Fruit fly (Drosophila melanogaster) whole organism, embryonic: ENCODE data around the gene spz3.
A peak's percentile ranks its signal among the peaks of the same experiment; 100 is the strongest.

ENCODE experiments used
- Blimp-1 ChIP-seq: fragments of 200-800 bp; sonication (Bioruptor generic); optimal IDR thresholded peaks from 3 replicates; lab custom pipeline; 2018; ENCODE audit warnings: missing biosample characterization, missing genetic modification characterization, mild to moderate bottlenecking, moderate library complexity, missing genetic modification reagents
- CG10267 ChIP-seq: fragments of 200-800 bp; sonication (Bioruptor generic); optimal IDR thresholded peaks from 2 replicates; lab custom pipeline; 2018; ENCODE audit warnings: missing biosample characterization, mild to moderate bottlenecking, missing genetic modification characterization, moderate library complexity
- CG12219 ChIP-seq: fragments of 200-800 bp; sonication (Bioruptor generic); optimal IDR thresholded peaks from 3 replicates; lab custom pipeline; 2018; ENCODE audit warnings: missing biosample characterization, mild to moderate bottlenecking, missing genetic modification characterization
- CG15073 ChIP-seq: fragments of 200-800 bp; sonication (Bioruptor generic); optimal IDR thresholded peaks from 2 replicates; lab custom pipeline; 2016; ENCODE audit warnings: missing biosample characterization, missing genetic modification characterization
- CG16813 ChIP-seq: fragments of 200-800 bp; sonication (Bioruptor generic); IDR thresholded peaks from 3 replicates; pipeline ENCODE4 v1.3.6; 2022; ENCODE audit warnings: missing biosample characterization, missing genetic modification characterization; ENCODE audit not compliant: partially characterized antibody
- CG18476 ChIP-seq: fragments of 200-800 bp; sonication (Bioruptor generic); optimal IDR thresholded peaks from 2 replicates; lab custom pipeline; 2016; ENCODE audit warnings: missing biosample characterization, mild to moderate bottlenecking, missing genetic modification characterization
- CG2199 ChIP-seq: fragments of 200-800 bp; sonication (Bioruptor generic); IDR thresholded peaks from 3 replicates; pipeline ENCODE4 v1.3.6; 2022; ENCODE audit warnings: missing biosample characterization, missing genetic modification characterization
- CG2712 ChIP-seq: fragments of 200-800 bp; optimal IDR thresholded peaks from 3 replicates; lab custom pipeline; 2019; ENCODE audit warnings: missing biosample characterization, mild to moderate bottlenecking, missing genetic modification characterization, moderate library complexity
- CG3163 ChIP-seq: fragments of 200-800 bp; sonication (Bioruptor generic); optimal IDR thresholded peaks from 3 replicates; lab custom pipeline; 2016; ENCODE audit warnings: missing biosample characterization, missing genetic modification characterization
- CG3726 ChIP-seq: fragments of 200-800 bp; sonication (Bioruptor generic); IDR thresholded peaks from 3 replicates; pipeline ENCODE4, ENCODE4 v1.3.6; 2022; ENCODE audit warnings: missing biosample characterization, missing genetic modification characterization
- CG6175 ChIP-seq: fragments of 200-800 bp; sonication (Bioruptor generic); IDR thresholded peaks from 3 replicates; pipeline ENCODE4 v1.3.6; 2022; ENCODE audit warnings: missing biosample characterization, missing genetic modification characterization
- CG6254 ChIP-seq: fragments of 200-800 bp; sonication (Bioruptor generic); optimal IDR thresholded peaks from 3 replicates; lab custom pipeline; 2017; ENCODE audit warnings: mild to moderate bottlenecking, missing biosample characterization, missing genetic modification reagents, missing genetic modification characterization
- CG6272 ChIP-seq: fragments of 200-800 bp; sonication (Bioruptor generic); IDR thresholded peaks from 2 replicates; pipeline ENCODE4 v1.3.6; 2022; ENCODE audit warnings: missing biosample characterization, missing genetic modification characterization
- CG7987 ChIP-seq: fragments of 200-800 bp; sonication (Bioruptor generic); optimal IDR thresholded peaks from 2 replicates; lab custom pipeline; 2018; ENCODE audit warnings: missing biosample characterization, mild to moderate bottlenecking, missing genetic modification characterization, moderate library complexity
- CoRest ChIP-seq: fragments of 200-800 bp; sonication (Bioruptor generic); optimal IDR thresholded peaks from 3 replicates; lab custom pipeline; 2018; ENCODE audit warnings: missing biosample characterization, mild to moderate bottlenecking, missing genetic modification characterization, moderate library complexity
- Deaf1 ChIP-seq: fragments of 200-800 bp; optimal IDR thresholded peaks from 3 replicates; lab custom pipeline; 2019; ENCODE audit warnings: missing biosample characterization, mild to moderate bottlenecking, missing genetic modification characterization, moderate library complexity
- Dek ChIP-seq: fragments of 200-800 bp; sonication (Bioruptor generic); optimal IDR thresholded peaks from 3 replicates; lab custom pipeline; 2019; ENCODE audit warnings: missing biosample characterization, mild to moderate bottlenecking, missing genetic modification characterization, moderate library complexity
- Dip3 ChIP-seq: fragments of 200-800 bp; sonication (Bioruptor generic); optimal IDR thresholded peaks from 3 replicates; lab custom pipeline; 2016; ENCODE audit warnings: missing biosample characterization, missing genetic modification characterization
- Dref ChIP-seq: fragments of 200-800 bp; sonication (Bioruptor generic); IDR thresholded peaks from 2 replicates; pipeline ENCODE4 v1.3.6; 2022; ENCODE audit warnings: missing biosample characterization, missing genetic modification characterization
- Ets65A ChIP-seq: fragments of 200-800 bp; sonication (Bioruptor generic); peaks from one replicate; lab custom pipeline; 2016; ENCODE audit warnings: missing biosample characterization, missing genetic modification characterization
- HLHmδ ChIP-seq: fragments of 200-800 bp; sonication (Bioruptor generic); optimal IDR thresholded peaks from 2 replicates; lab custom pipeline; 2018; ENCODE audit warnings: missing biosample characterization, mild to moderate bottlenecking, missing genetic modification characterization, moderate library complexity
- Jarid2 ChIP-seq: fragments of 200-800 bp; sonication (Bioruptor generic); optimal IDR thresholded peaks from 3 replicates; lab custom pipeline; 2017; ENCODE audit warnings: mild to moderate bottlenecking, missing biosample characterization, missing genetic modification reagents, missing genetic modification characterization
- Kr ChIP-seq: fragments of 200-800 bp; sonication (Bioruptor generic); optimal IDR thresholded peaks from 2 replicates; lab custom pipeline; 2017; ENCODE audit warnings: missing biosample characterization, mild to moderate bottlenecking, missing genetic modification characterization
- Med ChIP-seq: fragments of 200-800 bp; sonication (Bioruptor generic); peaks from one replicate; lab custom pipeline; 2016; ENCODE audit warnings: missing biosample characterization, missing genetic modification characterization, mild to moderate bottlenecking, inconsistent platforms, moderate library complexity
- Meics ChIP-seq: fragments of 200-800 bp; sonication (Bioruptor generic); optimal IDR thresholded peaks from 2 replicates; lab custom pipeline; 2017; ENCODE audit warnings: missing biosample characterization, mild to moderate bottlenecking, missing genetic modification characterization
- NC2β ChIP-seq: fragments of 200-800 bp; sonication (Bioruptor generic); optimal IDR thresholded peaks from 2 replicates; lab custom pipeline; 2016; ENCODE audit warnings: missing biosample characterization, missing genetic modification characterization
- Neu2 ChIP-seq: fragments of 200-800 bp; sonication (Bioruptor generic); optimal IDR thresholded peaks from 3 replicates; lab custom pipeline; 2016; ENCODE audit warnings: missing biosample characterization, missing genetic modification characterization, borderline replicate concordance
- Scr ChIP-seq: fragments of 200-800 bp; sonication (Bioruptor generic); IDR thresholded peaks from 2 replicates; pipeline ENCODE4 v1.3.6; 2022; ENCODE audit warnings: missing biosample characterization, missing genetic modification characterization; ENCODE audit not compliant: partially characterized antibody
- Trl ChIP-seq, 3 experiments: fragments of >200 bp in 2 of 3; fragments of 200-800 bp in 1 of 3; sonication (Bioruptor generic) in 1 of 3; optimal IDR thresholded peaks; 2 replicates in 1 of 3; 3 replicates in 2 of 3; lab custom pipeline; 2016 to 2017; ENCODE audit warnings: missing biosample characterization in 1 of 3, missing genetic modification characterization in 1 of 3
- Xrp1 ChIP-seq: fragments of 200-800 bp; sonication (Bioruptor generic); IDR thresholded peaks from 2 replicates; pipeline ENCODE4 v1.3.6; 2022; ENCODE audit warnings: missing biosample characterization, missing genetic modification characterization
- abd-A ChIP-seq: fragments of 200-800 bp; sonication (Bioruptor generic); optimal IDR thresholded peaks from 3 replicates; lab custom pipeline; 2019; ENCODE audit warnings: missing biosample characterization, mild to moderate bottlenecking, missing genetic modification characterization, moderate library complexity
- cato ChIP-seq: fragments of 200-800 bp; sonication (Bioruptor generic); optimal IDR thresholded peaks from 2 replicates; lab custom pipeline; 2016; ENCODE audit warnings: missing biosample characterization, missing genetic modification characterization, borderline replicate concordance
- cg ChIP-seq: fragments of 200-800 bp; sonication (Bioruptor generic); optimal IDR thresholded peaks from 3 replicates; lab custom pipeline; 2019; ENCODE audit warnings: missing biosample characterization, mild to moderate bottlenecking, missing genetic modification characterization, moderate library complexity
- en ChIP-seq: fragments of 200-800 bp; sonication (Bioruptor generic); optimal IDR thresholded peaks from 2 replicates; lab custom pipeline; 2016; ENCODE audit warnings: missing biosample characterization, missing genetic modification characterization
- ewg ChIP-seq: fragments of 200-800 bp; sonication (Bioruptor generic); optimal IDR thresholded peaks from 3 replicates; lab custom pipeline; 2017; ENCODE audit warnings: mild to moderate bottlenecking, missing biosample characterization, missing genetic modification reagents, missing genetic modification characterization
- hkb ChIP-seq, 2 experiments: fragments of 200-800 bp in 1 of 2; fragments of >200 bp in 1 of 2; sonication (Bioruptor generic) in 1 of 2; IDR thresholded peaks in 1 of 2; optimal IDR thresholded peaks in 1 of 2; 2 replicates each; pipeline versions ENCODE4 v1.3.6 to Lab custom; 2017 to 2022; ENCODE audit warnings: missing biosample characterization in 1 of 2, missing genetic modification characterization in 1 of 2
- kay ChIP-seq: fragments of 200-800 bp; sonication (Bioruptor generic); optimal IDR thresholded peaks from 2 replicates; lab custom pipeline; 2016; ENCODE audit warnings: missing biosample characterization, missing genetic modification characterization
- nerfin-1 ChIP-seq: fragments of 200-800 bp; sonication (Bioruptor generic); optimal IDR thresholded peaks from 3 replicates; lab custom pipeline; 2019; ENCODE audit warnings: missing biosample characterization, mild to moderate bottlenecking, missing genetic modification characterization, moderate library complexity
- pfk ChIP-seq: fragments of 200-800 bp; sonication (Bioruptor generic); optimal IDR thresholded peaks from 2 replicates; lab custom pipeline; 2018; ENCODE audit warnings: missing biosample characterization, mild to moderate bottlenecking, missing genetic modification characterization, moderate library complexity
- ro ChIP-seq: fragments of 200-800 bp; sonication (Bioruptor generic); IDR thresholded peaks from 2 replicates; pipeline ENCODE4 v1.3.6; 2022; ENCODE audit warnings: missing biosample characterization, missing genetic modification characterization
- sisA ChIP-seq: fragments of 200-800 bp; sonication (Bioruptor generic); IDR thresholded peaks from 2 replicates; pipeline ENCODE4 v1.3.6; 2022; ENCODE audit warnings: missing biosample characterization, missing genetic modification characterization
- sqz ChIP-seq: fragments of 200-800 bp; sonication (Bioruptor generic); optimal IDR thresholded peaks from 3 replicates; lab custom pipeline; 2018; ENCODE audit warnings: missing biosample characterization, mild to moderate bottlenecking, missing genetic modification characterization
- toy ChIP-seq: fragments of 200-800 bp; sonication (Bioruptor generic); IDR thresholded peaks from 2 replicates; pipeline ENCODE4 v1.3.6; 2022; ENCODE audit warnings: missing biosample characterization, missing genetic modification characterization
- yki ChIP-seq: fragments of >200 bp; optimal IDR thresholded peaks from 3 replicates; lab custom pipeline; 2018
- zen ChIP-seq: fragments of 200-800 bp; sonication (Bioruptor generic); optimal IDR thresholded peaks from 3 replicates; lab custom pipeline; 2018; ENCODE audit warnings: missing biosample characterization, mild to moderate bottlenecking, missing genetic modification characterization, moderate library complexity

spz3 gene

dm6 chr2L:7856380-7857127 lies 22.8 kb downstream of the spz3 start, which contains the start of gene lectin-28C (continued):
- TF ChIP-seq CG2199 (GFP tag; lab: Robert Waterston, UW) (peak; percentile 99), CoRest (peak; percentile 12), CG2712 (peak; percentile 11), Scr (GFP tag; lab: Robert Waterston, UW) (0 out of 2 replicates have a peak, but pooled peaks have one; percentile 12), zen (tag; lab: Kevin White, UChicago) (peak; percentile 22), Deaf1 (tag; lab: Kevin White, UChicago) (peak; percentile 8)
- TF ChIP-seq, all 482 proteins: peak for 78; not testable (repeated sequence) for 404

- TF ChIP-seq Med (peak; percentile 17), Jarid2 (GFP tag; lab: Kevin White, UChicago) (peak; percentile 86), Trl (optimal IDR thresholded peaks at IDR 0.05; lab: Kevin White, UChicago) (peak; percentile 31 to 69), Trl (GFP tag; optimal IDR thresholded peaks at IDR 0.05; lab: Kevin White, UChicago) (no peak), CG3163 (GFP tag; lab: Kevin White, UChicago) (peak; percentile 94), CG16813 (GFP tag; lab: Robert Waterston, UW) (no peak), CG6272 (GFP tag; lab: Robert Waterston, UW) (no peak), ewg (GFP tag; lab: Kevin White, UChicago) (peak; percentile 84), Deaf1 (tag; lab: Kevin White, UChicago) (peak; percentile 95), abd-A (tag; lab: Kevin White, UChicago) (peak; percentile 66), Ets65A (GFP tag; lab: Kevin White, UChicago) (peak; percentile 53), Blimp-1 (GFP tag; lab: Kevin White, UChicago) (peak; percentile 59), cg (GFP tag; lab: Kevin White, UChicago) (peak; percentile 6), nerfin-1 (tag; lab: Kevin White, UChicago) (peak; percentile 13), en (GFP tag; lab: Kevin White, UChicago) (no peak), CG10267 (no peak), yki (lab: Kevin White, UChicago) (no peak), Dref (GFP tag; lab: Robert Waterston, UW) (no peak), sqz (GFP tag; lab: Kevin White, UChicago) (peak; percentile 29), Kr (GFP tag; lab: Kevin White, UChicago) (no peak)
Measured at dm6 chr2L:7855108-7855507, 24.2 kb downstream of the spz3 start, which contains the start of gene CG14535. TSS of gene CG14535 (minus strand) at chr2L:7855475.

DNA sequence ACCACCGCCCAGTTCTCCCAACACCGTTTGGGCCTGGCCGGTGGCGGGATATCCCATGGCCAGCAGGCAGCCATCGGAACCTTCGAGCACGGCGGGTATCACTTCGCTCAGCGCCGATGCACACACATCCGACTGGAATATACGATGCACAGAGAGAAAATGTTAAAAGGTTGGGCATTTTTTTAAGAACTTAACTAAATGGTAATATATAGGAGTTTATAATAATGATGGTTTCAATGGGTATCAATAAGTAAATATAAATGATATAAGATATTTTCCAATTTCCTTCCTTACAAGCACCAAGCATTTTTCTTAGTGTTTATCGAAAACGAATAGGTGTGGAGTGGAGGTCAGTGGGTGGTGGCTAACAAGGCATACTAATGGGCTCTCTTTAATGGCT lies 27.7 kb downstream of the spz3 start:
- TF ChIP-seq Dip3 (GFP tag; lab: Kevin White, UChicago): no peak
- TF ChIP-seq ro: no peak
- TF ChIP-seq CG18476 (GFP tag; lab: Kevin White, UChicago): no peak
- TF ChIP-seq HLHmδ (GFP tag; lab: Kevin White, UChicago): no peak
- no peak for TF ChIP-seq Neu2 (GFP tag; lab: Kevin White, UChicago)
- no peak for TF ChIP-seq NC2β
- no peak for TF ChIP-seq hkb (optimal IDR thresholded peaks at IDR 0.05; lab: Kevin White, UChicago)
- peak; percentile 38; the same call in 1 of the 2 replicates for TF ChIP-seq hkb (GFP tag; IDR thresholded peaks at IDR 0.05; lab: Robert Waterston, UW)
- TF ChIP-seq Dek (tag; lab: Kevin White, UChicago): no peak
- TF ChIP-seq CG6175 (GFP tag; lab: Robert Waterston, UW): no peak
- no peak for TF ChIP-seq CG7987
- TF ChIP-seq Meics (GFP tag; lab: Kevin White, UChicago): peak; percentile 44
- no peak for TF ChIP-seq cato (GFP tag; lab: Kevin White, UChicago)
- TF ChIP-seq kay (GFP tag; lab: Kevin White, UChicago): no peak
- TF ChIP-seq toy (GFP tag; lab: Robert Waterston, UW): no peak
- no peak for TF ChIP-seq CG3726
- no peak for TF ChIP-seq Jarid2 (GFP tag; lab: Kevin White, UChicago)
- no peak for TF ChIP-seq pfk (GFP tag; lab: Kevin White, UChicago)
- no peak for TF ChIP-seq sisA (GFP tag; lab: Robert Waterston, UW)
- TF ChIP-seq Xrp1 (GFP tag; lab: Robert Waterston, UW): peak; percentile 61; the same call in 1 of the 2 replicates
- no peak for TF ChIP-seq CG6254 (GFP tag; lab: Kevin White, UChicago)
- TF ChIP-seq CG15073 (GFP tag; lab: Kevin White, UChicago): no peak
- no peak for TF ChIP-seq CG12219 (GFP tag; lab: Kevin White, UChicago)
